Worm (Caenorhabditis elegans) whole organism, midembryonic: Measurements from ENCODE around the gene F31F4.11.

Source experiments
- T22C8.4 ChIP-seq: fragments of 200-800 bp; sonication (Bioruptor generic); IDR thresholded peaks from 2 replicates; pipeline ENCODE4 v1.3.6; 2022; ENCODE audit warnings: missing genetic modification characterization, missing compliant biosample characterization
- cog-1 ChIP-seq: sonication (generic microtip); optimal IDR thresholded peaks from 2 replicates; lab custom pipeline; 2016; ENCODE audit warnings: missing genetic modification characterization, missing compliant biosample characterization
- flt-1 ChIP-seq: fragments of 200-800 bp; sonication (Bioruptor generic); IDR thresholded peaks from 2 replicates; pipeline ENCODE4 v1.3.6; 2022; ENCODE audit warnings: missing genetic modification characterization, missing compliant biosample characterization
- klf-2 ChIP-seq: fragments of 200-800 bp; sonication (Bioruptor generic); conservative IDR thresholded peaks from 2 replicates; pipeline ENCODE4 v1.3.6; 2022; ENCODE audit warnings: missing genetic modification reagents, missing genetic modification characterization, missing compliant biosample characterization
- med-1 ChIP-seq: sonication (generic microtip); optimal IDR thresholded peaks from 2 replicates; lab custom pipeline; 2017; ENCODE audit warnings: missing genetic modification characterization, mild to moderate bottlenecking, missing compliant biosample characterization, antibody characterized with exemption, missing genetic modification reagents; ENCODE audit not compliant: insufficient read depth
- ref-1 ChIP-seq: fragments of 200-800 bp; sonication (Bioruptor generic); conservative IDR thresholded peaks from 2 replicates; pipeline ENCODE4 v1.3.6; 2022; ENCODE audit warnings: missing genetic modification reagents, missing genetic modification characterization, missing compliant biosample characterization
- tab-1 ChIP-seq: fragments of 200-800 bp; sonication (Bioruptor generic); IDR thresholded peaks from 2 replicates; pipeline ENCODE4 v1.3.6; 2022; ENCODE audit warnings: missing genetic modification characterization, missing compliant biosample characterization
- ztf-23 ChIP-seq: fragments of 200-800 bp; sonication (Bioruptor generic); IDR thresholded peaks from 2 replicates; pipeline ENCODE4 v1.3.6; 2022; ENCODE audit warnings: missing genetic modification reagents, missing genetic modification characterization, missing compliant biosample characterization
- ztf-29 ChIP-seq: fragments of 200-800 bp; sonication (Bioruptor generic); IDR thresholded peaks from 2 replicates; pipeline ENCODE4 v1.3.6; 2022; ENCODE audit warnings: missing genetic modification reagents, missing genetic modification characterization, missing compliant biosample characterization

- no peak for TF ChIP-seq flt-1
- TF ChIP-seq ztf-23 (GFP tag; lab: Robert Waterston, UW), result no peak
- TF ChIP-seq ztf-29 (GFP tag; lab: Robert Waterston, UW), result no peak
- TF ChIP-seq med-1, result no peak
- no peak for TF ChIP-seq T22C8.4
- no peak for TF ChIP-seq tab-1 (GFP tag; lab: Robert Waterston, UW)
- TF ChIP-seq cog-1 (tag; lab: Kevin White, UChicago), result no peak
- no peak for TF ChIP-seq klf-2 (GFP tag; lab: Robert Waterston, UW)
- no peak for TF ChIP-seq ref-1 (GFP tag; lab: Robert Waterston, UW)
Observed at ce11 chrV:626321-626720, 37.9 kb downstream of the F31F4.11 start, which contains the start of gene F48G7.7.
